Worm (Caenorhabditis elegans): Measurements from ENCODE around the gene C55A6.11.
"Not testable (repeated sequence)": the region's sequence is repeated elsewhere in the genome, so short reads cannot be mapped to it uniquely, and the experiment has no call there.

DNA sequence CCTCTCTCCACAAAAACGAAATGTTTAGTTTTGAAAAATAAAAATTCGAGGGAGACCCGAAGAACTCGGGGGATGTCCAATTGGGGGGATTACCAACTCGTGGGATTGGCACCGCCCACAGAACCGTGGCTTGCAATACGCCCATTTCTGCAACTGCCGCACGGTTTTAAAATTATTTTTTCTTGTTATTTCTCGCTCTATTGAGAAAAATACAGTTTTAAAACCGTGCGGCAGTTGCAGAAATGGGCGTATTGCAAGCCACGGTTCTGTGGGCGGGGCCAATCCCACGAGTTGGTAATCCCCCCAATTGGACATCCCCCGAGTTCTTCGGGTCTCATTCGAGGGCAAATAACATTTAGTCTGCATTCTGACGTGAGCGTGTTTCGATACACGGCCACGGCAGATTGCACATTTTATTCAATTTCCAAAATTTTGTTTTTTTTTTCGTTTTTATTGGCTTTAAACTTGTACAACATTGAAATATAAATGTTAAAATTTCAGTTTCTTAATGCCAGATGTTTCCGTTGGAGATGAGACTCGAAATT lies 15.4 kb upstream of the C55A6.11 start, which contains the start of the genes C55A6.1 and C55A6.10:
- TF ChIP-seq klf-2 (GFP tag; conservative IDR thresholded peaks at IDR 0.05); med-1 (GFP tag; optimal IDR thresholded peaks at IDR 0.05; ENCODE audit: insufficient read depth); ztf-29 (GFP tag; IDR thresholded peaks at IDR 0.05); ref-1 (GFP tag; conservative IDR thresholded peaks at IDR 0.05): not testable (repeated sequence)
- TF ChIP-seq ztf-23 (GFP tag; IDR thresholded peaks at IDR 0.05) (peak; percentile 68; the same call in 1 of the 2 replicates), tab-1 (GFP tag; IDR thresholded peaks at IDR 0.05) (0 out of 2 replicates have a peak, but pooled peaks have one; percentile 39), cog-1 (tag; optimal IDR thresholded peaks at IDR 0.05) (peak; percentile 1), flt-1 (GFP tag; IDR thresholded peaks at IDR 0.05) (0 out of 2 replicates have a peak, but pooled peaks have one; percentile 24)
